Fruit fly (Drosophila melanogaster): ENCODE results near the gene Wwox.

dm6 chr2L:7957068-7957868, 46.8 kb downstream of the Wwox start:
- TF ChIP-seq CG13204 (GFP tag; optimal IDR thresholded peaks at IDR 0.05) (no peak), CG34367 (tag; optimal IDR thresholded peaks at IDR 0.05) (no peak), rn (GFP tag; IDR thresholded peaks at IDR 0.05) (no peak), CG9948 (tag; optimal IDR thresholded peaks at IDR 0.05) (no peak), CG10348 (GFP tag; IDR thresholded peaks at IDR 0.05) (no peak), CG14655 (GFP tag; optimal IDR thresholded peaks at IDR 0.05) (peak; percentile 15), CG8301 (tag; optimal IDR thresholded peaks at IDR 0.05) (peak; percentile 15), EcR (GFP tag; optimal IDR thresholded peaks at IDR 0.05) (no peak), fd96Ca (GFP tag; IDR thresholded peaks at IDR 0.05) (no peak), D1 (tag; optimal IDR thresholded peaks at IDR 0.05) (no peak), CG8159 (tag; optimal IDR thresholded peaks at IDR 0.05) (no peak), Pif1B (GFP tag; optimal IDR thresholded peaks at IDR 0.05) (no peak), CG12605 (GFP tag; IDR thresholded peaks at IDR 0.05) (no peak)
